Worm (Caenorhabditis elegans) whole organism, early embryonic: ENCODE data around the gene ain-1.

Experiments used
- B0310.2 ChIP-seq: sonication (generic microtip); optimal IDR thresholded peaks from 2 replicates; lab custom pipeline; 2016; ENCODE audit warnings: mild to moderate bottlenecking, missing genetic modification characterization, missing compliant biosample characterization
- F13C5.2 ChIP-seq: sonication (generic microtip); optimal IDR thresholded peaks from 2 replicates; lab custom pipeline; 2017; ENCODE audit warnings: mild to moderate bottlenecking, missing genetic modification characterization, inconsistent platforms, missing compliant biosample characterization
- aly-1 ChIP-seq: sonication (generic microtip); optimal IDR thresholded peaks from 2 replicates; lab custom pipeline; 2016; ENCODE audit warnings: missing genetic modification characterization, missing compliant biosample characterization
- ama-1 ChIP-seq: fragments of 150-350 bp; optimal IDR thresholded peaks from 2 replicates; lab custom pipeline; 2014
- ceh-13 ChIP-seq: fragments of 200-800 bp; sonication (Bioruptor generic); optimal IDR thresholded peaks from 2 replicates; lab custom pipeline; 2018; ENCODE audit warnings: mild to moderate bottlenecking, missing genetic modification characterization, missing compliant biosample characterization
- ceh-36 ChIP-seq: sonication (generic microtip); optimal IDR thresholded peaks from 2 replicates; lab custom pipeline; 2016; ENCODE audit warnings: missing genetic modification characterization, inconsistent platforms, missing compliant biosample characterization
- ets-7 ChIP-seq: sonication (generic microtip); optimal IDR thresholded peaks from 2 replicates; lab custom pipeline; 2016; ENCODE audit warnings: missing genotype, missing genetic modification characterization, missing compliant biosample characterization
- flt-1 ChIP-seq: fragments of 200-800 bp; sonication (Bioruptor generic); IDR thresholded peaks from 2 replicates; pipeline ENCODE4 v1.3.6; 2022; ENCODE audit warnings: missing genetic modification characterization, missing compliant biosample characterization
- hmbx-1 ChIP-seq: sonication (generic microtip); optimal IDR thresholded peaks from 2 replicates; lab custom pipeline; 2016; ENCODE audit warnings: mild to moderate bottlenecking, missing genetic modification characterization, missing compliant biosample characterization
- hmg-4 ChIP-seq: fragments of 200-800 bp; sonication (Bioruptor generic); optimal IDR thresholded peaks from 2 replicates; lab custom pipeline; 2018; ENCODE audit warnings: mild to moderate bottlenecking, missing genetic modification characterization, missing compliant biosample characterization
- hnd-1 ChIP-seq: sonication (generic microtip); optimal IDR thresholded peaks from 2 replicates; lab custom pipeline; 2016; ENCODE audit warnings: missing genetic modification characterization, missing compliant biosample characterization
- pes-1 ChIP-seq: fragments of 200-800 bp; sonication (Bioruptor generic); IDR thresholded peaks from 2 replicates; pipeline ENCODE4 v1.3.6; 2022; ENCODE audit warnings: missing genetic modification reagents, missing genetic modification characterization, missing compliant biosample characterization
- scrt-1 ChIP-seq: fragments of 200-800 bp; sonication (Bioruptor generic); IDR thresholded peaks from 2 replicates; pipeline ENCODE4 v1.3.6; 2022; ENCODE audit warnings: missing genetic modification characterization, missing compliant biosample characterization
- sea-1 ChIP-seq: fragments of 200-800 bp; sonication (Bioruptor generic); conservative IDR thresholded peaks from 2 replicates; pipeline ENCODE4 v1.3.6; 2022; ENCODE audit warnings: missing genetic modification characterization, missing compliant biosample characterization
- tbx-11 ChIP-seq: fragments of 200-800 bp; sonication (Bioruptor generic); IDR thresholded peaks from 2 replicates; pipeline ENCODE4 v1.3.6; 2022; ENCODE audit warnings: missing genetic modification characterization, missing compliant biosample characterization
- tbx-37 ChIP-seq: fragments of 200-800 bp; sonication (Bioruptor generic); conservative IDR thresholded peaks from 2 replicates; pipeline ENCODE4 v1.3.6; 2022; ENCODE audit warnings: missing genetic modification reagents, missing genetic modification characterization, missing compliant biosample characterization
- tra-4 ChIP-seq: sonication (generic microtip); optimal IDR thresholded peaks from 2 replicates; lab custom pipeline; 2017; ENCODE audit warnings: missing genetic modification characterization, missing compliant biosample characterization

ain-1 gene

ce11 chrX:16613266-16613665 is at the start of gene ain-1:
Gene ain-1, plus strand, starts transcription at chrX:16613451.
- TF ChIP-seq ama-1, result no peak
- TF ChIP-seq tra-4 (tag; lab: Kevin White, UChicago), result no peak
- TF ChIP-seq scrt-1 (GFP tag; lab: Robert Waterston, UW), result no peak

ce11 chrX:16564515-16565285 is 48.6 kb upstream of the ain-1 start:
- TF ChIP-seq pes-1 (GFP tag; lab: Robert Waterston, UW) (peak; percentile 53; the same call in 1 of the 2 replicates), hmg-4 (peak; percentile 37), hnd-1 (no peak)

- TF ChIP-seq hmbx-1, result no peak
- TF ChIP-seq ceh-36 (tag; lab: Kevin White, UChicago), result no peak
- TF ChIP-seq flt-1 (GFP tag; lab: Robert Waterston, UW), result no peak
- TF ChIP-seq B0310.2 (tag; lab: Kevin White, UChicago), result no peak
- no peak for TF ChIP-seq ets-7
- no peak for TF ChIP-seq hnd-1
- no peak for TF ChIP-seq tbx-37 (GFP tag; lab: Robert Waterston, UW)
- TF ChIP-seq aly-1, result no peak
- TF ChIP-seq hmg-4, result no peak
- TF ChIP-seq scrt-1 (GFP tag; lab: Robert Waterston, UW), result no peak
- no peak for TF ChIP-seq sea-1 (GFP tag; lab: Robert Waterston, UW)
- no peak for TF ChIP-seq tra-4 (tag; lab: Kevin White, UChicago)
Observed at ce11 chrX:16565781-16566180, 47.5 kb upstream of the ain-1 start.

- TF ChIP-seq tra-4 (tag; lab: Kevin White, UChicago) (no peak), hmbx-1 (no peak), B0310.2 (tag; lab: Kevin White, UChicago) (no peak), F13C5.2 (no peak), ama-1 (no peak)
Observed at ce11 chrX:16566358-16566757, 46.9 kb upstream of the ain-1 start.

- TF ChIP-seq scrt-1 (GFP tag; lab: Robert Waterston, UW) (no peak), hmg-4 (no peak), ceh-36 (tag; lab: Kevin White, UChicago) (no peak), tbx-37 (GFP tag; lab: Robert Waterston, UW) (no peak), F13C5.2 (no peak), pes-1 (GFP tag; lab: Robert Waterston, UW) (no peak), aly-1 (no peak), tra-4 (tag; lab: Kevin White, UChicago) (no peak), sea-1 (GFP tag; lab: Robert Waterston, UW) (no peak), B0310.2 (tag; lab: Kevin White, UChicago) (no peak), hmbx-1 (no peak), ama-1 (no peak), flt-1 (GFP tag; lab: Robert Waterston, UW) (no peak), ets-7 (no peak), tbx-11 (no peak), hnd-1 (no peak), ceh-13 (GFP tag; lab: Kevin White, UChicago) (no peak)
Observed at ce11 chrX:16571877-16572276, 41.4 kb upstream of the ain-1 start.

DNA sequence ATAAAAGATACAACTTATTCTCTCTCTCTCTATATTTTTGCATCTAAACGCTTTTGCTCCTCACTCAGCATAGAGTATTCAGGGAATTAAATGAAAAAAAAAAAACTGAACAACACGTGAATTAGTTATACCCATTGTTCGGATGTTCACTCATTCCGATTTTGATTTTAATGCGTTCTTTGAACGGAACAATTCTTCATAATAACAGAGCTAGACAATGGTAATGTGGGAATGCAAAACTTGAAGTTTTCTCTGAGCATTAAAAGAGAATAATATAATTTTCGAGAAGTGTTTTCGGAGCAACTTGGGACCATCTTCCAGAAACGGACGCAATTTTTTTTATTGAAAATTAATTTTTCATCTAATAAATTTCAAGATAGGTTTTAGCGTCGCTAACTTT is 38.9 kb upstream of the ain-1 start:
- no peak for TF ChIP-seq ceh-13 (GFP tag; lab: Kevin White, UChicago)
- TF ChIP-seq ama-1, result no peak
- TF ChIP-seq scrt-1 (GFP tag; lab: Robert Waterston, UW), result no peak
- TF ChIP-seq sea-1 (GFP tag; lab: Robert Waterston, UW), result no peak
- no peak for TF ChIP-seq tbx-11
- TF ChIP-seq aly-1, result no peak
- TF ChIP-seq tbx-37 (GFP tag; lab: Robert Waterston, UW), result no peak
- no peak for TF ChIP-seq hnd-1
- no peak for TF ChIP-seq flt-1 (GFP tag; lab: Robert Waterston, UW)
- no peak for TF ChIP-seq hmbx-1
- TF ChIP-seq pes-1 (GFP tag; lab: Robert Waterston, UW), result no peak
- no peak for TF ChIP-seq ceh-36 (tag; lab: Kevin White, UChicago)
- no peak for TF ChIP-seq F13C5.2
- no peak for TF ChIP-seq B0310.2 (tag; lab: Kevin White, UChicago)
- no peak for TF ChIP-seq hmg-4
- no peak for TF ChIP-seq tra-4 (tag; lab: Kevin White, UChicago)

- TF ChIP-seq F13C5.2, result no peak
- TF ChIP-seq tra-4 (tag; lab: Kevin White, UChicago), result no peak
- no peak for TF ChIP-seq B0310.2 (tag; lab: Kevin White, UChicago)
- TF ChIP-seq hnd-1, result no peak
- TF ChIP-seq hmbx-1, result no peak
- no peak for TF ChIP-seq tbx-11
- TF ChIP-seq scrt-1 (GFP tag; lab: Robert Waterston, UW), result no peak
- no peak for TF ChIP-seq sea-1 (GFP tag; lab: Robert Waterston, UW)
- no peak for TF ChIP-seq ceh-36 (tag; lab: Kevin White, UChicago)
- TF ChIP-seq ama-1, result no peak
- TF ChIP-seq pes-1 (GFP tag; lab: Robert Waterston, UW), result no peak
- TF ChIP-seq ets-7, result no peak
- no peak for TF ChIP-seq flt-1 (GFP tag; lab: Robert Waterston, UW)
- no peak for TF ChIP-seq hmg-4
- no peak for TF ChIP-seq ceh-13 (GFP tag; lab: Kevin White, UChicago)
- no peak for TF ChIP-seq tbx-37 (GFP tag; lab: Robert Waterston, UW)
- TF ChIP-seq aly-1, result no peak
Observed at ce11 chrX:16575262-16575661, 38.0 kb upstream of the ain-1 start.

- TF ChIP-seq pes-1 (GFP tag; lab: Robert Waterston, UW) (no peak), ama-1 (no peak), aly-1 (no peak), sea-1 (GFP tag; lab: Robert Waterston, UW) (no peak), ets-7 (no peak), ceh-36 (tag; lab: Kevin White, UChicago) (no peak), F13C5.2 (no peak), hmbx-1 (no peak), hnd-1 (no peak), B0310.2 (tag; lab: Kevin White, UChicago) (no peak), flt-1 (GFP tag; lab: Robert Waterston, UW) (no peak), tbx-37 (GFP tag; lab: Robert Waterston, UW) (no peak), ceh-13 (GFP tag; lab: Kevin White, UChicago) (no peak), tbx-11 (no peak), hmg-4 (no peak), scrt-1 (GFP tag; lab: Robert Waterston, UW) (no peak), tra-4 (tag; lab: Kevin White, UChicago) (no peak)
Observed at ce11 chrX:16579303-16579795, 33.9 kb upstream of the ain-1 start, which contains the start of gene ser-1. Gene ser-1, plus strand, starts transcription at chrX:16579745.
